Fruit fly (Drosophila melanogaster) whole organism, embryonic: ENCODE data around the gene Nab2.

Experiments
- ATbp ChIP-seq: fragments of 200-800 bp; sonication (Bioruptor generic); optimal IDR thresholded peaks from 2 replicates; lab custom pipeline; 2017; ENCODE audit warnings: missing biosample characterization, mild to moderate bottlenecking, missing genetic modification characterization, missing genetic modification reagents
- Antp ChIP-seq: fragments of 200-800 bp; sonication (Bioruptor generic); optimal IDR thresholded peaks from 3 replicates; lab custom pipeline; 2016; ENCODE audit warnings: missing biosample characterization, missing genetic modification characterization
- CG10979 ChIP-seq: fragments of 200-800 bp; sonication (Bioruptor generic); optimal IDR thresholded peaks from 2 replicates; lab custom pipeline; 2018; ENCODE audit warnings: missing biosample characterization, mild to moderate bottlenecking, missing genetic modification characterization, moderate library complexity
- CG11456 ChIP-seq: fragments of 200-800 bp; sonication (Bioruptor generic); IDR thresholded peaks from 3 replicates; pipeline ENCODE4 v1.3.6; 2022; ENCODE audit warnings: missing biosample characterization, missing genetic modification characterization
- CG11504 ChIP-seq: fragments of 200-800 bp; sonication (Bioruptor generic); optimal IDR thresholded peaks from 3 replicates; lab custom pipeline; 2019; ENCODE audit warnings: missing biosample characterization, mild to moderate bottlenecking, missing genetic modification characterization, moderate library complexity
- CG1603 ChIP-seq: fragments of 200-800 bp; sonication (Bioruptor generic); optimal IDR thresholded peaks from 2 replicates; lab custom pipeline; 2019; ENCODE audit warnings: missing biosample characterization, mild to moderate bottlenecking, missing genetic modification characterization, moderate library complexity
- CG17186 ChIP-seq: fragments of 200-800 bp; sonication (Bioruptor generic); optimal IDR thresholded peaks from 3 replicates; lab custom pipeline; 2017; ENCODE audit warnings: missing biosample characterization, missing genetic modification reagents, missing genetic modification characterization
- CG17361 ChIP-seq: fragments of 200-800 bp; sonication (Bioruptor generic); IDR thresholded peaks from 3 replicates; pipeline ENCODE4 v1.3.6; 2022; ENCODE audit warnings: missing biosample characterization, missing genetic modification characterization
- CG17568 ChIP-seq: fragments of 200-800 bp; sonication (Bioruptor generic); optimal IDR thresholded peaks from 2 replicates; lab custom pipeline; 2018; ENCODE audit warnings: missing biosample characterization, mild to moderate bottlenecking, missing genetic modification characterization, moderate library complexity
- CG17829 ChIP-seq: fragments of 200-800 bp; optimal IDR thresholded peaks from 2 replicates; lab custom pipeline; 2019; ENCODE audit warnings: missing biosample characterization, mild to moderate bottlenecking, missing genetic modification characterization, moderate library complexity
- CG2202 ChIP-seq: fragments of 200-800 bp; sonication (Bioruptor generic); optimal IDR thresholded peaks from 2 replicates; lab custom pipeline; 2018; ENCODE audit warnings: missing biosample characterization, mild to moderate bottlenecking, missing genetic modification characterization
- CG2875 ChIP-seq: fragments of 200-800 bp; sonication (Bioruptor generic); optimal IDR thresholded peaks from 2 replicates; lab custom pipeline; 2017; ENCODE audit warnings: missing biosample characterization, mild to moderate bottlenecking, missing genetic modification characterization, missing genetic modification reagents
- CG31365 ChIP-seq: fragments of 200-800 bp; sonication (Bioruptor generic); optimal IDR thresholded peaks from 2 replicates; lab custom pipeline; 2018; ENCODE audit warnings: missing biosample characterization, mild to moderate bottlenecking, missing genetic modification characterization
- CG33557 ChIP-seq: fragments of 200-800 bp; sonication (Bioruptor generic); optimal IDR thresholded peaks from 2 replicates; lab custom pipeline; 2019; ENCODE audit warnings: missing biosample characterization, mild to moderate bottlenecking, missing genetic modification characterization, moderate library complexity
- CG3407 ChIP-seq: fragments of 200-800 bp; sonication (Bioruptor generic); optimal IDR thresholded peaks from 2 replicates; lab custom pipeline; 2018; ENCODE audit warnings: missing biosample characterization, mild to moderate bottlenecking, missing genetic modification characterization
- CG4707 ChIP-seq: fragments of 200-800 bp; sonication (Bioruptor generic); optimal IDR thresholded peaks from 2 replicates; lab custom pipeline; 2018; ENCODE audit warnings: missing biosample characterization, mild to moderate bottlenecking, missing genetic modification characterization, moderate library complexity
- CG5180 ChIP-seq: fragments of 200-800 bp; sonication (Bioruptor generic); optimal IDR thresholded peaks from 3 replicates; lab custom pipeline; 2017; ENCODE audit warnings: missing biosample characterization, missing genetic modification characterization, mild to moderate bottlenecking, moderate library complexity, missing genetic modification reagents
- CG5953 ChIP-seq: fragments of 200-800 bp; sonication (Bioruptor generic); IDR thresholded peaks from 2 replicates; pipeline ENCODE4 v1.3.6; 2022; ENCODE audit warnings: missing biosample characterization, missing genetic modification characterization
- CG6254 ChIP-seq: fragments of 200-800 bp; sonication (Bioruptor generic); optimal IDR thresholded peaks from 3 replicates; lab custom pipeline; 2017; ENCODE audit warnings: mild to moderate bottlenecking, missing biosample characterization, missing genetic modification reagents, missing genetic modification characterization
- CG6813 ChIP-seq: fragments of 200-800 bp; sonication (Bioruptor generic); optimal IDR thresholded peaks from 2 replicates; lab custom pipeline; 2017; ENCODE audit warnings: missing biosample characterization, missing genetic modification characterization, mild to moderate bottlenecking, moderate library complexity, missing genetic modification reagents
- CG8089 ChIP-seq: fragments of 200-800 bp; sonication (Bioruptor generic); optimal IDR thresholded peaks from 3 replicates; lab custom pipeline; 2016; ENCODE audit warnings: missing biosample characterization, missing genetic modification characterization
- CG8388 ChIP-seq: fragments of 200-800 bp; sonication (Bioruptor generic); optimal IDR thresholded peaks from 2 replicates; lab custom pipeline; 2019; ENCODE audit warnings: missing biosample characterization, mild to moderate bottlenecking, missing genetic modification characterization, moderate library complexity
- CG9727 ChIP-seq: fragments of 200-800 bp; sonication (Bioruptor generic); optimal IDR thresholded peaks from 3 replicates; lab custom pipeline; 2017; ENCODE audit warnings: missing biosample characterization, mild to moderate bottlenecking, missing genetic modification characterization
- CG9797 ChIP-seq: fragments of 200-800 bp; sonication (Bioruptor generic); optimal IDR thresholded peaks from 3 replicates; lab custom pipeline; 2018; ENCODE audit warnings: missing biosample characterization, mild to moderate bottlenecking, missing genetic modification characterization
- D19A ChIP-seq: fragments of 200-800 bp; optimal IDR thresholded peaks from 3 replicates; lab custom pipeline; 2019; ENCODE audit warnings: missing biosample characterization, mild to moderate bottlenecking, missing genetic modification characterization, moderate library complexity
- Ets65A ChIP-seq: fragments of 200-800 bp; sonication (Bioruptor generic); peaks from one replicate; lab custom pipeline; 2016; ENCODE audit warnings: missing biosample characterization, missing genetic modification characterization
- Lhr ChIP-seq: fragments of 200-800 bp; sonication (Bioruptor generic); optimal IDR thresholded peaks from 3 replicates; lab custom pipeline; 2017; ENCODE audit warnings: mild to moderate bottlenecking, missing biosample characterization, missing genetic modification reagents, missing genetic modification characterization
- Nf-YB ChIP-seq: fragments of 200-800 bp; sonication (Bioruptor generic); optimal IDR thresholded peaks from 3 replicates; lab custom pipeline; 2019; ENCODE audit warnings: missing biosample characterization, mild to moderate bottlenecking, missing genetic modification characterization, moderate library complexity
- PHDP ChIP-seq: fragments of 200-800 bp; sonication (Bioruptor generic); optimal IDR thresholded peaks from 3 replicates; lab custom pipeline; 2018; ENCODE audit warnings: missing biosample characterization, mild to moderate bottlenecking, missing genetic modification characterization, moderate library complexity
- Sox100B ChIP-seq: fragments of 200-800 bp; sonication (Bioruptor generic); optimal IDR thresholded peaks from 3 replicates; lab custom pipeline; 2018; ENCODE audit warnings: missing biosample characterization, mild to moderate bottlenecking, missing genetic modification characterization
- Vsx1 ChIP-seq: fragments of 200-800 bp; sonication (Bioruptor generic); optimal IDR thresholded peaks from 2 replicates; lab custom pipeline; 2017; ENCODE audit warnings: missing biosample characterization, mild to moderate bottlenecking, missing genetic modification characterization, missing genetic modification reagents
- ac ChIP-seq: fragments of 200-800 bp; sonication (Bioruptor generic); optimal IDR thresholded peaks from 3 replicates; lab custom pipeline; 2017; ENCODE audit warnings: missing biosample characterization, mild to moderate bottlenecking, missing genetic modification characterization
- bcd ChIP-seq: fragments of 200-800 bp; sonication (Bioruptor generic); optimal IDR thresholded peaks from 2 replicates; lab custom pipeline; 2017; ENCODE audit warnings: missing biosample characterization, mild to moderate bottlenecking, missing genetic modification characterization
- cas ChIP-seq: fragments of 200-800 bp; sonication (Bioruptor generic); IDR thresholded peaks from 2 replicates; pipeline ENCODE4 v1.3.6; 2022; ENCODE audit warnings: missing biosample characterization, missing genetic modification characterization
- crol ChIP-seq: fragments of 200-800 bp; sonication (Bioruptor generic); IDR thresholded peaks from 2 replicates; pipeline ENCODE4 v1.3.6; 2022; ENCODE audit warnings: missing biosample characterization, missing genetic modification characterization
- cwo ChIP-seq: fragments of 200-800 bp; sonication (Bioruptor generic); optimal IDR thresholded peaks from 3 replicates; lab custom pipeline; 2017; ENCODE audit warnings: missing biosample characterization, missing genetic modification characterization, mild to moderate bottlenecking, moderate library complexity, missing genetic modification reagents
- dmrt99B ChIP-seq: fragments of 200-800 bp; sonication (Bioruptor generic); optimal IDR thresholded peaks from 2 replicates; lab custom pipeline; 2018; ENCODE audit warnings: missing biosample characterization, mild to moderate bottlenecking, missing genetic modification characterization, moderate library complexity
- fd96Cb ChIP-seq: fragments of 200-800 bp; sonication (Bioruptor generic); optimal IDR thresholded peaks from 2 replicates; lab custom pipeline; 2018; ENCODE audit warnings: missing biosample characterization, mild to moderate bottlenecking, missing genetic modification characterization, moderate library complexity
- gcm ChIP-seq: fragments of 200-800 bp; sonication (Bioruptor generic); optimal IDR thresholded peaks from 2 replicates; lab custom pipeline; 2019; ENCODE audit warnings: missing biosample characterization, mild to moderate bottlenecking, missing genetic modification characterization, moderate library complexity
- gsb-n ChIP-seq: fragments of 200-800 bp; sonication (Bioruptor generic); optimal IDR thresholded peaks from 3 replicates; lab custom pipeline; 2018; ENCODE audit warnings: missing biosample characterization, mild to moderate bottlenecking, missing genetic modification characterization
- h ChIP-seq: fragments of >200 bp; optimal IDR thresholded peaks from 2 replicates; lab custom pipeline; 2017
- lab ChIP-seq: fragments of 200-800 bp; sonication (Bioruptor generic); optimal IDR thresholded peaks from 3 replicates; lab custom pipeline; 2017; ENCODE audit warnings: missing biosample characterization, missing genetic modification characterization, mild to moderate bottlenecking, moderate library complexity, missing genetic modification reagents
- lola ChIP-seq, 3 experiments: fragments of >200 bp in 2 of 3; fragments of 200-800 bp in 1 of 3; sonication (Bioruptor generic) in 1 of 3; optimal IDR thresholded peaks; 2 replicates each; lab custom pipeline; 2017 to 2019; ENCODE audit warnings: missing biosample characterization in 3 of 3, missing genetic modification characterization in 3 of 3, mild to moderate bottlenecking in 1 of 3, moderate library complexity in 1 of 3
- nau ChIP-seq: fragments of 200-800 bp; sonication (Bioruptor generic); optimal IDR thresholded peaks from 3 replicates; lab custom pipeline; 2017; ENCODE audit warnings: missing biosample characterization, mild to moderate bottlenecking, missing genetic modification characterization, missing genetic modification reagents
- nerfin-1 ChIP-seq: fragments of 200-800 bp; sonication (Bioruptor generic); optimal IDR thresholded peaks from 3 replicates; lab custom pipeline; 2019; ENCODE audit warnings: missing biosample characterization, mild to moderate bottlenecking, missing genetic modification characterization, moderate library complexity
- oc ChIP-seq: fragments of 200-800 bp; sonication (Bioruptor generic); optimal IDR thresholded peaks from 2 replicates; lab custom pipeline; 2018; ENCODE audit warnings: missing biosample characterization, mild to moderate bottlenecking, missing genetic modification characterization, moderate library complexity
- sima ChIP-seq: fragments of 200-800 bp; sonication (Bioruptor generic); optimal IDR thresholded peaks from 2 replicates; lab custom pipeline; 2016; ENCODE audit warnings: missing biosample characterization, missing genetic modification characterization
- vvl ChIP-seq: fragments of 200-800 bp; sonication (Bioruptor generic); IDR thresholded peaks from 2 replicates; pipeline ENCODE4 v1.3.6; 2022; ENCODE audit warnings: missing biosample characterization, missing genetic modification characterization
- zen2 ChIP-seq: fragments of 200-800 bp; sonication (Bioruptor generic); IDR thresholded peaks from 3 replicates; pipeline ENCODE4 v1.3.6; 2022; ENCODE audit warnings: missing biosample characterization, missing genetic modification characterization; ENCODE audit not compliant: partially characterized antibody

Nab2 gene

DNA sequence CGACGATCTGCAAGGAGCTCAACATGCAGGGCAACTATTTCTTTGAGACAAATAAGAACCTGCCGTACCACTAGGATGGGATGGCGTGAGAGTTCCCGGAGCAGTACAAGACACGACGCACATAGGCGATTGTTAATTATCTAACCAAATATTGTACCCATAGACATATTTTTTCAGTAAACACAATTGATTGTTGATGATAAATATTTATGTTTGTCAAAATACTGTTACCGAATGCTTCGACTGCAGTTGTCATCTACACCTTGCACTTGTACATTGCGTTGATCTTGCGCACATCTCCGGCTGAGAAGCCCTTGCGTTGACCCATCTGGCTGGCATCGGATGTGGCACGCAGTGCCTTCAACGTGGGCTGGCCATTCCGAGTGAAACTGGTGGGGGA lies 25.0 kb downstream of the Nab2 start (continued):
- TF ChIP-seq Nf-YB (GFP tag; lab: Kevin White, UChicago) = peak; percentile 18
- no peak for TF ChIP-seq CG5953
- peak; percentile 54 for TF ChIP-seq Sox100B
- peak; percentile 9 for TF ChIP-seq lab (GFP tag; lab: Kevin White, UChicago)
- TF ChIP-seq CG2202 (tag; lab: Kevin White, UChicago) = peak; percentile 78
- peak; percentile 57 for TF ChIP-seq CG3407 (GFP tag; lab: Kevin White, UChicago)
- peak; percentile 72 for TF ChIP-seq CG6813
- TF ChIP-seq CG9797 (GFP tag; lab: Kevin White, UChicago) = peak; percentile 15
- peak; percentile 14 for TF ChIP-seq CG8388
- TF ChIP-seq CG17829 (tag; lab: Kevin White, UChicago) = peak; percentile 24
- no peak for TF ChIP-seq bcd (GFP tag; lab: Kevin White, UChicago)
- no peak for TF ChIP-seq sima
- no peak for TF ChIP-seq zen2 (GFP tag; lab: Robert Waterston, UW)
- TF ChIP-seq ATbp (GFP tag; lab: Kevin White, UChicago) = peak; percentile 76
- TF ChIP-seq nerfin-1 (tag; lab: Kevin White, UChicago) = peak; percentile 57
- peak; percentile 23 for TF ChIP-seq CG17186 (GFP tag; lab: Kevin White, UChicago)
- peak; percentile 18 for TF ChIP-seq ac (GFP tag; lab: Kevin White, UChicago)
- peak; percentile 15 for TF ChIP-seq CG11504
- peak; percentile 23 for TF ChIP-seq oc (tag; lab: Kevin White, UChicago)
- peak; percentile 56 for TF ChIP-seq CG4707 (GFP tag; lab: Kevin White, UChicago)
- TF ChIP-seq CG33557 (GFP tag; lab: Kevin White, UChicago) = peak; percentile 83
- no peak for TF ChIP-seq cwo (GFP tag; lab: Kevin White, UChicago)
- TF ChIP-seq PHDP (tag; lab: Kevin White, UChicago) = peak; percentile 50
- peak; percentile 11 for TF ChIP-seq dmrt99B (tag; lab: Kevin White, UChicago)
- peak; percentile 8 for TF ChIP-seq CG9727 (GFP tag; lab: Kevin White, UChicago)
- TF ChIP-seq CG5180 = peak; percentile 42
- TF ChIP-seq cas (GFP tag; lab: Robert Waterston, UW) = no peak
- peak; percentile 22 for TF ChIP-seq nau (GFP tag; lab: Kevin White, UChicago)
- TF ChIP-seq Ets65A (GFP tag; lab: Kevin White, UChicago) = peak; percentile 61
- TF ChIP-seq CG1603 (tag; lab: Kevin White, UChicago) = peak; percentile 72
- TF ChIP-seq CG8089 (GFP tag; lab: Kevin White, UChicago) = peak; percentile 15
- TF ChIP-seq h (lab: Kevin White, UChicago) = no peak
- TF ChIP-seq fd96Cb (tag; lab: Kevin White, UChicago) = peak; percentile 25
- TF ChIP-seq D19A = peak; percentile 8
- peak in 1 of 3 experiments; percentile 66 for TF ChIP-seq lola (GFP tag; optimal IDR thresholded peaks at IDR 0.05; lab: Kevin White, UChicago)
- TF ChIP-seq Antp (GFP tag; lab: Kevin White, UChicago) = no peak
- TF ChIP-seq CG31365 (tag; lab: Kevin White, UChicago) = peak; percentile 48
- peak; percentile 35 for TF ChIP-seq gcm (GFP tag; lab: Kevin White, UChicago)
- TF ChIP-seq CG6254 (GFP tag; lab: Kevin White, UChicago) = peak; percentile 48
- 0 out of 3 replicates have a peak, but pooled peaks have one; percentile 13 for TF ChIP-seq CG17361 (GFP tag; lab: Robert Waterston, UW)
- TF ChIP-seq CG17568 (GFP tag; lab: Kevin White, UChicago) = peak; percentile 27
- peak; percentile 55 for TF ChIP-seq CG10979 (tag; lab: Kevin White, UChicago)
- 0 out of 3 replicates have a peak, but pooled peaks have one; percentile 18 for TF ChIP-seq CG11456 (GFP tag; lab: Robert Waterston, UW)
- TF ChIP-seq CG2875 (GFP tag; lab: Kevin White, UChicago) = peak; percentile 62
- TF ChIP-seq Lhr (GFP tag; lab: Kevin White, UChicago) = peak; percentile 19
- TF ChIP-seq Vsx1 = peak; percentile 30
- TF ChIP-seq gsb-n (tag; lab: Kevin White, UChicago) = peak; percentile 48
- no peak for TF ChIP-seq crol (GFP tag; lab: Robert Waterston, UW)
- no peak for TF ChIP-seq vvl
